Worm (Caenorhabditis elegans) whole organism, L4/young adult: ENCODE data around the gene F35F10.5.

Experiments used
- W03F9.2 ChIP-seq: fragments of 150-350 bp; optimal IDR thresholded peaks from 2 replicates; lab custom pipeline; 2014; ENCODE audit warnings: missing biosample characterization, missing genetic modification characterization
- dao-5 ChIP-seq: sonication (generic microtip); optimal IDR thresholded peaks from 2 replicates; lab custom pipeline; 2016; ENCODE audit warnings: missing genotype, missing genetic modification characterization, moderate library complexity, missing compliant biosample characterization
- him-1 ChIP-seq: sonication (generic microtip); optimal IDR thresholded peaks from 2 replicates; lab custom pipeline; 2016; ENCODE audit warnings: missing genotype, missing genetic modification reagents, missing genetic modification characterization, missing compliant biosample characterization

F35F10.5 gene

ce11 chrV:3284629-3285028 lies at the start of gene F35F10.5:
TSS of gene F35F10.5 (plus strand) at chrV:3284929.
- no peak for TF ChIP-seq W03F9.2 (tag; lab: Kevin White, UChicago)
- no peak for TF ChIP-seq him-1 (tag; lab: Kevin White, UChicago)
- TF ChIP-seq dao-5 (tag; lab: Kevin White, UChicago), result no peak

ce11 chrV:3236610-3237009 lies 48.1 kb upstream of the F35F10.5 start, which contains the start of the genes K08D9.9 and str-16:
TSS of gene K08D9.9 (minus strand) at chrV:3236710.
TSS of gene str-16 (plus strand) at chrV:3236875.
- no peak for TF ChIP-seq him-1 (tag; lab: Kevin White, UChicago)
- no peak for TF ChIP-seq W03F9.2 (tag; lab: Kevin White, UChicago)
- TF ChIP-seq dao-5 (tag; lab: Kevin White, UChicago), result no peak

ce11 chrV:3241175-3241574 lies 43.6 kb upstream of the F35F10.5 start, which contains the start of gene srj-11:
TSS of gene srj-11 (plus strand) at chrV:3241424.
- TF ChIP-seq him-1 (tag; lab: Kevin White, UChicago) (no peak), W03F9.2 (tag; lab: Kevin White, UChicago) (no peak), dao-5 (tag; lab: Kevin White, UChicago) (no peak)

ce11 chrV:3242984-3243383 lies 41.7 kb upstream of the F35F10.5 start, which contains the start of gene gst-23:
TSS of gene gst-23 (plus strand) at chrV:3243284.
- no peak for TF ChIP-seq dao-5 (tag; lab: Kevin White, UChicago)

- TF ChIP-seq dao-5 (tag; lab: Kevin White, UChicago) (no peak), him-1 (tag; lab: Kevin White, UChicago) (no peak), W03F9.2 (tag; lab: Kevin White, UChicago) (no peak)
Observed at ce11 chrV:3244703-3245102, 40.0 kb upstream of the F35F10.5 start, which contains the start of gene srj-7. TSS of gene srj-7 (plus strand) at chrV:3245003.

ce11 chrV:3247515-3247914 lies 37.2 kb upstream of the F35F10.5 start, which contains the start of gene srj-8:
TSS of gene srj-8 (plus strand) at chrV:3247815.
- no peak for TF ChIP-seq him-1 (tag; lab: Kevin White, UChicago)
- no peak for TF ChIP-seq dao-5 (tag; lab: Kevin White, UChicago)
- no peak for TF ChIP-seq W03F9.2 (tag; lab: Kevin White, UChicago)

ce11 chrV:3250153-3250552 lies 34.6 kb upstream of the F35F10.5 start, which contains the start of gene T28A11.13:
TSS of gene T28A11.13 (minus strand) at chrV:3250253.
- TF ChIP-seq him-1 (tag; lab: Kevin White, UChicago) (no peak), W03F9.2 (tag; lab: Kevin White, UChicago) (no peak), dao-5 (tag; lab: Kevin White, UChicago) (no peak)

- TF ChIP-seq W03F9.2 (tag; lab: Kevin White, UChicago) (no peak), him-1 (tag; lab: Kevin White, UChicago) (no peak), dao-5 (tag; lab: Kevin White, UChicago) (no peak)
Observed at ce11 chrV:3256051-3256450, 28.7 kb upstream of the F35F10.5 start, which contains the start of gene srt-63. TSS of gene srt-63 (minus strand) at chrV:3256151.

- no peak for TF ChIP-seq W03F9.2 (tag; lab: Kevin White, UChicago)
- TF ChIP-seq dao-5 (tag; lab: Kevin White, UChicago), result no peak
- no peak for TF ChIP-seq him-1 (tag; lab: Kevin White, UChicago)
Observed at ce11 chrV:3256809-3257208, 27.9 kb upstream of the F35F10.5 start.

ce11 chrV:3257277-3257676 lies 27.5 kb upstream of the F35F10.5 start, which contains the start of gene T28A11.22:
TSS of gene T28A11.22 (plus strand) at chrV:3257577.
- TF ChIP-seq dao-5 (tag; lab: Kevin White, UChicago) (no peak), him-1 (tag; lab: Kevin White, UChicago) (no peak), W03F9.2 (tag; lab: Kevin White, UChicago) (no peak)

- TF ChIP-seq W03F9.2 (tag; lab: Kevin White, UChicago) (no peak), him-1 (tag; lab: Kevin White, UChicago) (no peak), dao-5 (tag; lab: Kevin White, UChicago) (no peak)
Observed at ce11 chrV:3259168-3259622, 25.5 kb upstream of the F35F10.5 start, which contains the start of gene T28A11.16. TSS of gene T28A11.16 (minus strand) at chrV:3259218.

ce11 chrV:3260075-3260474 lies 24.7 kb upstream of the F35F10.5 start, which contains the start of gene srbc-5:
TSS of gene srbc-5 (plus strand) at chrV:3260375.
- no peak for TF ChIP-seq W03F9.2 (tag; lab: Kevin White, UChicago)
- no peak for TF ChIP-seq dao-5 (tag; lab: Kevin White, UChicago)
- TF ChIP-seq him-1 (tag; lab: Kevin White, UChicago), result no peak

ce11 chrV:3266189-3266588 lies 18.5 kb upstream of the F35F10.5 start, which contains the start of gene T28A11.17:
TSS of gene T28A11.17 (minus strand) at chrV:3266289.
- no peak for TF ChIP-seq W03F9.2 (tag; lab: Kevin White, UChicago)
- TF ChIP-seq him-1 (tag; lab: Kevin White, UChicago), result no peak
- TF ChIP-seq dao-5 (tag; lab: Kevin White, UChicago), result no peak

ce11 chrV:3267950-3268349 lies 16.8 kb upstream of the F35F10.5 start, which contains the start of gene T28A11.18:
TSS of gene T28A11.18 (minus strand) at chrV:3268050.
- no peak for TF ChIP-seq W03F9.2 (tag; lab: Kevin White, UChicago)
- TF ChIP-seq him-1 (tag; lab: Kevin White, UChicago), result no peak
- no peak for TF ChIP-seq dao-5 (tag; lab: Kevin White, UChicago)
